Fruit fly (Drosophila melanogaster): ENCODE results near the gene Pak3.

Pak3 gene

DNA sequence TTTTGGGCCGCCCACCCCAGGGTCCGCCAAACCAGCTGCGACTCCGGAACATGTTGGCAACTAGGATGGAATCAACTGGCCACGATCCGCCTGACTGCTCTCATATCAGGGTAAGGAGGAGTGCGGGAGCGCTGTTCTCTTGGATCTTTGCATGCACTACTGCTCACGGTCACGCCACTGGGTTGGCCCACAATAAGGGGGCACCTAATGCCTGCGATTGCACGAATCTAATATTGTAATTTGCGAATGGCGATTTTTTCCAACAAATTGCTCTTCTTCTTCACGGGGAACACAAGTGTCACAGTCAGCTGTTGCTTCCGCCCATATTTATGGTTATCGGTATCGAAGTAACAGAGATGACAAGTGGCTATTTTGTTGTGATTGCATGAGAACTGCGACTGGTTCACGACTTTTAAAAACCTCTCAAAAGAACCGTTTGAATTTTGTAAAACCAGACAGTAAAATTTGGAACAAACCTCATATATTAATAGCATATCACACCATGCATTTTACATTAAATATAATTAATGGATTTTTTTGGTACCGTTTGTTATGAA is 12.2 kb downstream of the Pak3 start, which contains the start of gene ema (continued):
- TF ChIP-seq CG17361 (GFP tag; IDR thresholded peaks at IDR 0.05) (peak; percentile 17; the same call in 1 of the 3 replicates), gt (GFP tag; IDR thresholded peaks at IDR 0.05) (no peak), peb (GFP tag; IDR thresholded peaks at IDR 0.05) (no peak), Nf-YC (tag; optimal IDR thresholded peaks at IDR 0.05) (peak; percentile 39), gsb (GFP tag; IDR thresholded peaks at IDR 0.05) (no peak), CG8765 (GFP tag; IDR thresholded peaks at IDR 0.05) (no peak)

dm6 chr3R:16436374-16437037 is 17.1 kb downstream of the Pak3 start, which contains the start of gene mRpS33:
Gene mRpS33 (minus strand): TSS chr3R:16436597.
- TF ChIP-seq CG4360 (GFP tag; IDR thresholded peaks at IDR 0.05) (peak; percentile 21; the same call in 1 of the 2 replicates), CG13287 (GFP tag; IDR thresholded peaks at IDR 0.05; ENCODE audit: partially characterized antibody) (peak; percentile 6; the same call in 1 of the 2 replicates), wek (GFP tag; optimal IDR thresholded peaks at IDR 0.05) (peak; percentile 82), pho (GFP tag; optimal IDR thresholded peaks at IDR 0.05) (no peak), Pdp1 (GFP tag; optimal IDR thresholded peaks at IDR 0.05) (peak in 1 of 2 experiments; percentile 88), bigmax (GFP tag; optimal IDR thresholded peaks at IDR 0.05) (peak; percentile 84), HHEX (GFP tag; optimal IDR thresholded peaks at IDR 0.05) (no peak), gce (GFP tag; IDR thresholded peaks at IDR 0.05) (no peak), vvl (GFP tag; IDR thresholded peaks at IDR 0.05) (no peak), zen2 (GFP tag; IDR thresholded peaks at IDR 0.05; ENCODE audit: partially characterized antibody) (no peak), CG2129 (GFP tag; IDR thresholded peaks at IDR 0.05; ENCODE audit: partially characterized antibody) (no peak), MBD-R2 (GFP tag; IDR thresholded peaks at IDR 0.05) (peak; percentile 78), CG5180 (GFP tag; optimal IDR thresholded peaks at IDR 0.05) (no peak), CG34422 (GFP tag; IDR thresholded peaks at IDR 0.05) (0 out of 3 replicates have a peak, but pooled peaks have one; percentile 12), pzg (GFP tag; optimal IDR thresholded peaks at IDR 0.05) (peak; percentile 14), CG8388 (GFP tag; optimal IDR thresholded peaks at IDR 0.05) (no peak), Myb (GFP tag; optimal IDR thresholded peaks at IDR 0.05) (peak; percentile 74), ato (GFP tag; IDR thresholded peaks at IDR 0.05; ENCODE audit: partially characterized antibody) (no peak), crp (GFP tag; optimal IDR thresholded peaks at IDR 0.05) (peak in 1 of 2 experiments; percentile 79), CG4730 (GFP tag; IDR thresholded peaks at IDR 0.05) (no peak), MESR4 (GFP tag; optimal IDR thresholded peaks at IDR 0.05) (peak; percentile 24), CG12391 (tag; optimal IDR thresholded peaks at IDR 0.05) (no peak), row (GFP tag; IDR thresholded peaks at IDR 0.05) (peak; percentile 26; the same call in 1 of the 3 replicates), lola (GFP tag; optimal IDR thresholded peaks at IDR 0.05) (no peak), Nf-YA (GFP tag; IDR thresholded peaks at IDR 0.05) (no peak), onecut (GFP tag; IDR thresholded peaks at IDR 0.05) (peak; percentile 20; the same call in 1 of the 2 replicates), sens (GFP tag) (peak; percentile 73), gcm (GFP tag; optimal IDR thresholded peaks at IDR 0.05) (no peak)

DNA sequence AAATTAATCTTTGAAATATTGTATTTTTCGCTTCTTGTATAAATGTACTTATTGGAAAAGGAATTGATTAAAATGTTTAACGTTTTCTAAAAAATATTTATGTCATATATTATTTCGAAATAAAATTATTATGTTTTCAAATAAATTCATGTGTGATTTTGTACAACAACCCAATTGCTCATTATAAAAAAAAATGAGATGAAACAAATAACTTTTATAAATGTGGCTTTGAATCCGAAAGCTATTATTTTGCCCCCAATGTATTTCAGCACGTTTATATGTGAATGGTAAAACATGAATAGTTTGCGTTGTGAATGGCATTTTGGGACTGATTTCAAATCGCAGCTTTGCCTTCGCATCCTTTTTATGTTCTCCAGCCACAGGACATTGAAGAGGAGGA is 19.0 kb downstream of the Pak3 start, which contains the start of gene CG14881:
Gene CG14881 (plus strand): TSS at position 301 of the 400 bp plus-strand sequence.
- TF ChIP-seq CG13424 (tag; optimal IDR thresholded peaks at IDR 0.05) (no peak), CG13624 (GFP tag; optimal IDR thresholded peaks at IDR 0.05) (no peak), CG31441 (GFP tag; IDR thresholded peaks at IDR 0.05) (no peak), luna (GFP tag; optimal IDR thresholded peaks at IDR 0.05) (no peak), CG6683 (GFP tag; optimal IDR thresholded peaks at IDR 0.05) (no peak), CG9609 (GFP tag; optimal IDR thresholded peaks at IDR 0.05) (no peak), crp (GFP tag; optimal IDR thresholded peaks at IDR 0.05) (peak in 1 of 2 experiments; percentile 40), Bgb (GFP tag; IDR thresholded peaks at IDR 0.05; ENCODE audit: partially characterized antibody) (no peak), CG10565 (GFP tag; optimal IDR thresholded peaks at IDR 0.05) (no peak), pzg (GFP tag; optimal IDR thresholded peaks at IDR 0.05) (peak; percentile 16), CG15269 (tag; optimal IDR thresholded peaks at IDR 0.05) (no peak), disco-r (GFP tag; optimal IDR thresholded peaks at IDR 0.05) (no peak), ERR (GFP tag; optimal IDR thresholded peaks at IDR 0.05) (no peak), MBD-R2 (GFP tag; IDR thresholded peaks at IDR 0.05) (peak; percentile 52), CG42726 (GFP tag; IDR thresholded peaks at IDR 0.05; ENCODE audit: partially characterized antibody) (no peak), Kr (GFP tag; optimal IDR thresholded peaks at IDR 0.05) (no peak)
